Fruit fly (Drosophila melanogaster) whole organism, embryonic: ENCODE data around the gene CG17359.

Source experiments
- Aef1 ChIP-seq: fragments of 200-800 bp; sonication (Bioruptor generic); IDR thresholded peaks from 3 replicates; pipeline ENCODE4 v1.3.6; 2022; ENCODE audit warnings: missing biosample characterization, missing genetic modification characterization
- Antp ChIP-seq: fragments of 200-800 bp; sonication (Bioruptor generic); optimal IDR thresholded peaks from 3 replicates; lab custom pipeline; 2016; ENCODE audit warnings: missing biosample characterization, missing genetic modification characterization
- CG10431 ChIP-seq: fragments of 200-800 bp; sonication (Bioruptor generic); optimal IDR thresholded peaks from 3 replicates; lab custom pipeline; 2018; ENCODE audit warnings: missing biosample characterization, mild to moderate bottlenecking, missing genetic modification characterization
- CG11560 ChIP-seq: fragments of 200-800 bp; sonication (Bioruptor generic); IDR thresholded peaks from 3 replicates; pipeline ENCODE4 v1.3.6; 2022; ENCODE audit warnings: missing biosample characterization, missing genetic modification characterization
- CG11723 ChIP-seq: fragments of 200-800 bp; sonication (Bioruptor generic); optimal IDR thresholded peaks from 2 replicates; lab custom pipeline; 2017; ENCODE audit warnings: missing biosample characterization, mild to moderate bottlenecking, missing genetic modification characterization
- CG12071 ChIP-seq: fragments of 200-800 bp; sonication (Bioruptor generic); optimal IDR thresholded peaks from 3 replicates; lab custom pipeline; 2018; ENCODE audit warnings: missing biosample characterization, mild to moderate bottlenecking, missing genetic modification characterization
- CG12299 ChIP-seq: fragments of 200-800 bp; sonication (Bioruptor generic); optimal IDR thresholded peaks from 2 replicates; lab custom pipeline; 2018; ENCODE audit warnings: missing biosample characterization, mild to moderate bottlenecking, missing genetic modification characterization
- CG15011 ChIP-seq: fragments of 200-800 bp; sonication (Bioruptor generic); optimal IDR thresholded peaks from 3 replicates; lab custom pipeline; 2018; ENCODE audit warnings: missing biosample characterization, mild to moderate bottlenecking, missing genetic modification characterization
- CG15073 ChIP-seq: fragments of 200-800 bp; sonication (Bioruptor generic); optimal IDR thresholded peaks from 2 replicates; lab custom pipeline; 2016; ENCODE audit warnings: missing biosample characterization, missing genetic modification characterization
- CG17328 ChIP-seq: fragments of 200-800 bp; sonication (Bioruptor generic); IDR thresholded peaks from 2 replicates; pipeline ENCODE4 v1.3.6; 2022; ENCODE audit warnings: missing biosample characterization, missing genetic modification characterization
- CG17359 ChIP-seq: fragments of 200-800 bp; sonication (Bioruptor generic); optimal IDR thresholded peaks from 3 replicates; lab custom pipeline; 2018; ENCODE audit warnings: missing biosample characterization, mild to moderate bottlenecking, missing genetic modification characterization, moderate library complexity
- CG2199 ChIP-seq: fragments of 200-800 bp; sonication (Bioruptor generic); IDR thresholded peaks from 3 replicates; pipeline ENCODE4 v1.3.6; 2022; ENCODE audit warnings: missing biosample characterization, missing genetic modification characterization
- CG33213 ChIP-seq: fragments of 200-800 bp; sonication (Bioruptor generic); optimal IDR thresholded peaks from 3 replicates; lab custom pipeline; 2016; ENCODE audit warnings: missing biosample characterization, missing genetic modification characterization
- CG34376 ChIP-seq: fragments of 200-800 bp; sonication (Bioruptor generic); optimal IDR thresholded peaks from 2 replicates; lab custom pipeline; 2018; ENCODE audit warnings: missing biosample characterization, mild to moderate bottlenecking, missing genetic modification characterization
- CG3726 ChIP-seq: fragments of 200-800 bp; sonication (Bioruptor generic); IDR thresholded peaks from 3 replicates; pipeline ENCODE4, ENCODE4 v1.3.6; 2022; ENCODE audit warnings: missing biosample characterization, missing genetic modification characterization
- CG42726 ChIP-seq: fragments of 200-800 bp; sonication (Bioruptor generic); IDR thresholded peaks from 2 replicates; pipeline ENCODE4 v1.3.6; 2022; ENCODE audit warnings: missing biosample characterization, missing genetic modification characterization; ENCODE audit not compliant: partially characterized antibody
- CG4617 ChIP-seq: fragments of 200-800 bp; sonication (Bioruptor generic); optimal IDR thresholded peaks from 3 replicates; lab custom pipeline; 2016; ENCODE audit warnings: missing biosample characterization, missing genetic modification characterization, borderline replicate concordance
- CG4730 ChIP-seq: fragments of 200-800 bp; sonication (Bioruptor generic); IDR thresholded peaks from 2 replicates; pipeline ENCODE4 v1.3.6; 2022; ENCODE audit warnings: missing biosample characterization, missing genetic modification characterization
- CG6854 ChIP-seq: fragments of 200-800 bp; sonication (Bioruptor generic); optimal IDR thresholded peaks from 3 replicates; lab custom pipeline; 2017; ENCODE audit warnings: missing biosample characterization, mild to moderate bottlenecking, missing genetic modification characterization
- CG8089 ChIP-seq: fragments of 200-800 bp; sonication (Bioruptor generic); optimal IDR thresholded peaks from 3 replicates; lab custom pipeline; 2016; ENCODE audit warnings: missing biosample characterization, missing genetic modification characterization
- CG9437 ChIP-seq: fragments of 200-800 bp; sonication (Bioruptor generic); optimal IDR thresholded peaks from 2 replicates; lab custom pipeline; 2018; ENCODE audit warnings: missing biosample characterization, mild to moderate bottlenecking, missing genetic modification characterization
- Ets65A ChIP-seq: fragments of 200-800 bp; sonication (Bioruptor generic); peaks from one replicate; lab custom pipeline; 2016; ENCODE audit warnings: missing biosample characterization, missing genetic modification characterization
- Fer1 ChIP-seq: fragments of 200-800 bp; sonication (Bioruptor generic); optimal IDR thresholded peaks from 2 replicates; lab custom pipeline; 2017; ENCODE audit warnings: missing biosample characterization, mild to moderate bottlenecking, missing genetic modification characterization
- Hr39 ChIP-seq: fragments of >200 bp; optimal IDR thresholded peaks from 2 replicates; lab custom pipeline; 2017
- Kr ChIP-seq: fragments of 200-800 bp; sonication (Bioruptor generic); optimal IDR thresholded peaks from 2 replicates; lab custom pipeline; 2017; ENCODE audit warnings: missing biosample characterization, mild to moderate bottlenecking, missing genetic modification characterization
- NC2β ChIP-seq: fragments of 200-800 bp; sonication (Bioruptor generic); optimal IDR thresholded peaks from 2 replicates; lab custom pipeline; 2016; ENCODE audit warnings: missing biosample characterization, missing genetic modification characterization
- PHDP ChIP-seq: fragments of 200-800 bp; sonication (Bioruptor generic); optimal IDR thresholded peaks from 3 replicates; lab custom pipeline; 2018; ENCODE audit warnings: missing biosample characterization, mild to moderate bottlenecking, missing genetic modification characterization, moderate library complexity
- Poxn ChIP-seq: fragments of 200-800 bp; sonication (Bioruptor generic); IDR thresholded peaks from 2 replicates; pipeline ENCODE4 v1.3.6; 2022; ENCODE audit warnings: missing biosample characterization, missing genetic modification characterization
- ap ChIP-seq: fragments of 200-800 bp; sonication (Bioruptor generic); IDR thresholded peaks from 2 replicates; pipeline ENCODE4 v1.3.6; 2022; ENCODE audit warnings: missing biosample characterization, missing genetic modification characterization
- bab2 ChIP-seq: fragments of 200-800 bp; sonication (Bioruptor generic); optimal IDR thresholded peaks from 2 replicates; lab custom pipeline; 2016; ENCODE audit warnings: missing biosample characterization, missing genetic modification characterization
- bsh ChIP-seq, 2 experiments: fragments of 200-800 bp; sonication (Bioruptor generic); optimal IDR thresholded peaks; 2 replicates each; lab custom pipeline; 2017 to 2018; ENCODE audit warnings: mild to moderate bottlenecking in 2 of 2, missing biosample characterization in 2 of 2, missing genetic modification characterization in 2 of 2, moderate library complexity in 1 of 2
- cad ChIP-seq: fragments of >200 bp; optimal IDR thresholded peaks from 2 replicates; lab custom pipeline; 2017; ENCODE audit warnings: missing biosample characterization, missing genetic modification characterization
- cato ChIP-seq: fragments of 200-800 bp; sonication (Bioruptor generic); optimal IDR thresholded peaks from 2 replicates; lab custom pipeline; 2016; ENCODE audit warnings: missing biosample characterization, missing genetic modification characterization, borderline replicate concordance
- chn ChIP-seq: fragments of 200-800 bp; sonication (Bioruptor generic); optimal IDR thresholded peaks from 2 replicates; lab custom pipeline; 2016; ENCODE audit warnings: missing biosample characterization, missing genetic modification characterization
- dimm ChIP-seq: fragments of 200-800 bp; sonication (Bioruptor generic); IDR thresholded peaks from 2 replicates; pipeline ENCODE4 v1.3.6; 2022; ENCODE audit warnings: missing biosample characterization, missing genetic modification characterization
- disco-r ChIP-seq: fragments of 200-800 bp; sonication (Bioruptor generic); optimal IDR thresholded peaks from 2 replicates; lab custom pipeline; 2016; ENCODE audit warnings: missing biosample characterization, missing genetic modification characterization
- gcm2 ChIP-seq: fragments of 200-800 bp; sonication (Bioruptor generic); optimal IDR thresholded peaks from 2 replicates; lab custom pipeline; 2016; ENCODE audit warnings: missing biosample characterization, missing genetic modification characterization
- gsb-n ChIP-seq: fragments of 200-800 bp; sonication (Bioruptor generic); optimal IDR thresholded peaks from 3 replicates; lab custom pipeline; 2018; ENCODE audit warnings: missing biosample characterization, mild to moderate bottlenecking, missing genetic modification characterization
- her ChIP-seq: fragments of 200-800 bp; sonication (Bioruptor generic); optimal IDR thresholded peaks from 2 replicates; lab custom pipeline; 2016; ENCODE audit warnings: missing biosample characterization, missing genetic modification characterization
- inv ChIP-seq: fragments of 200-800 bp; sonication (Bioruptor generic); IDR thresholded peaks from 2 replicates; pipeline ENCODE4 v1.3.6; 2022; ENCODE audit warnings: missing biosample characterization, missing genetic modification characterization; ENCODE audit not compliant: partially characterized antibody
- kni ChIP-seq: fragments of 200-800 bp; sonication (Bioruptor generic); optimal IDR thresholded peaks from 3 replicates; lab custom pipeline; 2017; ENCODE audit warnings: mild to moderate bottlenecking, missing biosample characterization, missing genetic modification reagents, missing genetic modification characterization
- luna ChIP-seq: fragments of 200-800 bp; sonication (Bioruptor generic); optimal IDR thresholded peaks from 2 replicates; lab custom pipeline; 2016; ENCODE audit warnings: missing biosample characterization, missing genetic modification characterization
- nau ChIP-seq: fragments of 200-800 bp; sonication (Bioruptor generic); optimal IDR thresholded peaks from 3 replicates; lab custom pipeline; 2017; ENCODE audit warnings: missing biosample characterization, mild to moderate bottlenecking, missing genetic modification characterization, missing genetic modification reagents
- nerfin-2 ChIP-seq: fragments of 200-800 bp; sonication (Bioruptor generic); IDR thresholded peaks from 2 replicates; pipeline ENCODE4 v1.3.6; 2022; ENCODE audit warnings: missing biosample characterization, missing genetic modification characterization; ENCODE audit not compliant: partially characterized antibody
- onecut ChIP-seq: fragments of 200-800 bp; sonication (Bioruptor generic); IDR thresholded peaks from 2 replicates; pipeline ENCODE4 v1.3.6; 2022; ENCODE audit warnings: missing biosample characterization, missing genetic modification characterization
- pb ChIP-seq: fragments of 200-800 bp; sonication (Bioruptor generic); optimal IDR thresholded peaks from 3 replicates; lab custom pipeline; 2016; ENCODE audit warnings: missing biosample characterization, missing genetic modification characterization
- rib ChIP-seq: fragments of 200-800 bp; sonication (Bioruptor generic); IDR thresholded peaks from 2 replicates; pipeline ENCODE4 v1.3.6; 2022; ENCODE audit warnings: missing biosample characterization, missing genetic modification characterization
- scrt ChIP-seq: fragments of 200-800 bp; sonication (Bioruptor generic); optimal IDR thresholded peaks from 2 replicates; lab custom pipeline; 2018; ENCODE audit warnings: missing biosample characterization, mild to moderate bottlenecking, missing genetic modification characterization, moderate library complexity
- sisA ChIP-seq: fragments of 200-800 bp; sonication (Bioruptor generic); IDR thresholded peaks from 2 replicates; pipeline ENCODE4 v1.3.6; 2022; ENCODE audit warnings: missing biosample characterization, missing genetic modification characterization
- tx ChIP-seq: fragments of 200-800 bp; sonication (Bioruptor generic); optimal IDR thresholded peaks from 2 replicates; lab custom pipeline; 2016; ENCODE audit warnings: missing biosample characterization, missing genetic modification characterization
- vfl ChIP-seq: fragments of 200-800 bp; sonication (Bioruptor generic); optimal IDR thresholded peaks from 2 replicates; lab custom pipeline; 2016; ENCODE audit warnings: missing biosample characterization, missing genetic modification characterization
- zf30C ChIP-seq: fragments of 200-800 bp; sonication (Bioruptor generic); optimal IDR thresholded peaks from 3 replicates; lab custom pipeline; 2018; ENCODE audit warnings: missing biosample characterization, mild to moderate bottlenecking, missing genetic modification characterization

CG17359 gene

DNA sequence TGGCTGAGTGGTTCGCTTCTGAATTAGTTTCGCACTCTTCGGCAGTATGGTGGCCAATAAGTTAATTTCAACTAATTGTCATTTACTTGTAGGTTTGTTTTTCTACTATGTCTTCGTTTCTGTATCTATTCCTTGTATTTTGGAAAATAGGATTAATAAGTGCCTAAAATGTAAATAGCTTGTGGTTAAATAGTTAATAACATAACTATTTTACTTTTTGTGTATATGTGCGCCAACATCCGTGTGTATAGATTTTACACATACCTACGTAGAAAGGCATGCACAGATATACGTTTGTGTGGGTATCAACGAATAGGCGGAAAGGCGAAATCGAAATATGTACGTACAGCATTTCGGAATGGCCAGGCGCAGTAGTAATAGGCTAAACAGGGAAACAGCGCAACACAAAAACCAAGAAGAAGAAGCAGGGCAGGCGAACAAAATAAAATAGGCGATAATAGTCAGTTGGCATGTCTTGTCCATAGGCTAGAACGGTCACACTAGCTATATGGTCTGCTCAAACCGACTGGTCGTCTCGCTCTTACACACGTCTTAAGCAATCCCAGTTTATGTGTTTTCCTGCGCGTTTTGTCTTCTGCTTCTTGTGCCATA lies 3.6 kb upstream of the CG17359 start (continued):
- peak; percentile 12 for TF ChIP-seq kni (GFP tag; lab: Kevin White, UChicago)
- TF ChIP-seq CG12071 (GFP tag; lab: Kevin White, UChicago) = no peak
- no peak for TF ChIP-seq disco-r
- TF ChIP-seq onecut (GFP tag; lab: Robert Waterston, UW) = peak; percentile 38; the same call in 1 of the 2 replicates
- TF ChIP-seq sisA (GFP tag; lab: Robert Waterston, UW) = no peak
- no peak for TF ChIP-seq CG33213 (GFP tag; lab: Kevin White, UChicago)
- TF ChIP-seq Antp (GFP tag; lab: Kevin White, UChicago) = no peak
- TF ChIP-seq bab2 (GFP tag; lab: Kevin White, UChicago) = no peak
- TF ChIP-seq CG15073 = no peak
- TF ChIP-seq CG9437 (GFP tag; lab: Kevin White, UChicago) = peak; percentile 24
- TF ChIP-seq Fer1 (GFP tag; lab: Kevin White, UChicago) = peak; percentile 27
- TF ChIP-seq tx (GFP tag; lab: Kevin White, UChicago) = no peak
- TF ChIP-seq pb = no peak
- no peak for TF ChIP-seq dimm (GFP tag; lab: Robert Waterston, UW)
- TF ChIP-seq zf30C (GFP tag; lab: Kevin White, UChicago) = no peak
- peak; percentile 6 for TF ChIP-seq NC2β (GFP tag; lab: Kevin White, UChicago)
- no peak for TF ChIP-seq Kr (GFP tag; lab: Kevin White, UChicago)
- TF ChIP-seq CG3726 (GFP tag; lab: Robert Waterston, UW) = no peak
- TF ChIP-seq CG42726 (GFP tag; lab: Robert Waterston, UW) = 0 out of 2 replicates have a peak, but pooled peaks have one; percentile 46
- TF ChIP-seq CG2199 (GFP tag; lab: Robert Waterston, UW) = peak; percentile 67; the same call in 1 of the 3 replicates
- no peak for TF ChIP-seq CG11560 (tag; lab: Robert Waterston, UW)
- no peak for TF ChIP-seq cad (GFP tag; lab: Kevin White, UChicago)
- TF ChIP-seq gsb-n (tag; lab: Kevin White, UChicago) = no peak
- TF ChIP-seq ap (GFP tag; lab: Robert Waterston, UW) = no peak
- TF ChIP-seq chn (GFP tag; lab: Kevin White, UChicago) = no peak
- TF ChIP-seq Poxn (GFP tag; lab: Robert Waterston, UW) = no peak
- no peak for TF ChIP-seq CG8089
- no peak for TF ChIP-seq CG15011 (GFP tag; lab: Kevin White, UChicago)
- no peak for TF ChIP-seq gcm2
- TF ChIP-seq CG17328 (GFP tag; lab: Robert Waterston, UW) = no peak
- TF ChIP-seq CG4617 (GFP tag; lab: Kevin White, UChicago) = peak; percentile 12
- TF ChIP-seq CG4730 (GFP tag; lab: Robert Waterston, UW) = no peak
- TF ChIP-seq vfl (GFP tag; lab: Kevin White, UChicago) = no peak
- TF ChIP-seq CG11723 (GFP tag; lab: Kevin White, UChicago) = no peak
- no peak for TF ChIP-seq bsh (GFP tag; optimal IDR thresholded peaks at IDR 0.05; lab: Kevin White, UChicago)
- no peak for TF ChIP-seq luna
- peak; percentile 70; the same call in 1 of the 2 replicates for TF ChIP-seq rib (GFP tag; lab: Robert Waterston, UW)
- no peak for TF ChIP-seq Hr39
- TF ChIP-seq Ets65A (GFP tag; lab: Kevin White, UChicago) = no peak
- no peak for TF ChIP-seq Aef1 (GFP tag; lab: Robert Waterston, UW)
- no peak for TF ChIP-seq inv (GFP tag; lab: Robert Waterston, UW)
- no peak for TF ChIP-seq CG12299 (tag; lab: Kevin White, UChicago)
- TF ChIP-seq CG34376 (GFP tag; lab: Kevin White, UChicago) = no peak
- no peak for TF ChIP-seq her (GFP tag; lab: Kevin White, UChicago)
- TF ChIP-seq cato (GFP tag; lab: Kevin White, UChicago) = no peak
- TF ChIP-seq scrt = no peak
- TF ChIP-seq CG6854 (GFP tag; lab: Kevin White, UChicago) = no peak
- TF ChIP-seq CG10431 (GFP tag; lab: Kevin White, UChicago) = no peak
- no peak for TF ChIP-seq PHDP (tag; lab: Kevin White, UChicago)
- no peak for TF ChIP-seq nerfin-2
- no peak for TF ChIP-seq CG17359 (tag; lab: Kevin White, UChicago)
- TF ChIP-seq nau (GFP tag; lab: Kevin White, UChicago) = no peak
